Fruit fly (Drosophila melanogaster) ovary, adult (tissue): Measurements from ENCODE around the gene CG5188.

Source experiments
- CG17801 ChIP-seq: fragments of 200-800 bp; optimal IDR thresholded peaks from 2 replicates; lab custom pipeline; 2019; ENCODE audit warnings: missing biosample characterization, mild to moderate bottlenecking, missing genetic modification characterization, moderate library complexity; ENCODE audit not compliant: partially characterized antibody

CG5188 gene

dm6 chr2L:10408122-10408576, 20.5 kb upstream of the CG5188 start, which contains the start of the genes Ip259 and RpS27A:
Ip259 (plus strand) TSS chr2L:10408352.
RpS27A (plus strand) TSS chr2L:10408352.
- TF ChIP-seq CG17801 (GFP tag; lab: Kevin White, UChicago), result peak; percentile 83

- TF ChIP-seq CG17801 (GFP tag; lab: Kevin White, UChicago), result no peak
Measured at dm6 chr2L:10413251-10414127, 15.1 kb upstream of the CG5188 start, which contains the start of the genes CG5355 and Klp31E. CG5355 (minus strand) TSS chr2L:10413463. Klp31E (plus strand) TSS chr2L:10414017.

dm6 chr2L:10418981-10419380, 9.6 kb upstream of the CG5188 start, which contains the start of gene RfC3:
RfC3 (plus strand) TSS chr2L:10419190.
- no peak for TF ChIP-seq CG17801 (GFP tag; lab: Kevin White, UChicago)

dm6 chr2L:10422643-10423606, 5.7 kb upstream of the CG5188 start, which contains the start of the genes pie and Wdfy2:
pie (minus strand) TSS chr2L:10422780.
Wdfy2 (plus strand) TSS chr2L:10423291.
- TF ChIP-seq CG17801 (GFP tag; lab: Kevin White, UChicago), result no peak

dm6 chr2L:10425599-10425998, 3.0 kb upstream of the CG5188 start:
- TF ChIP-seq CG17801 (GFP tag; lab: Kevin White, UChicago), result no peak

dm6 chr2L:10426534-10427048, 2.0 kb upstream of the CG5188 start, which contains the start of the genes SmB and KdelR:
SmB (minus strand) TSS chr2L:10426627.
KdelR (plus strand) TSS chr2L:10426887.
- TF ChIP-seq CG17801 (GFP tag; lab: Kevin White, UChicago), result peak; percentile 79

dm6 chr2L:10430802-10431476, 2.3 kb downstream of the CG5188 start, which contains the start of the genes Bug22 and TfIIB:
Bug22 (minus strand) TSS chr2L:10430918.
TfIIB (plus strand) TSS chr2L:10431338.
- peak; percentile 46 for TF ChIP-seq CG17801 (GFP tag; lab: Kevin White, UChicago)

dm6 chr2L:10435606-10436160, 7.1 kb downstream of the CG5188 start, which contains the start of the genes TBC1D16 and holn1:
TBC1D16 (minus strand) TSS chr2L:10435656.
holn1 (plus strand) TSS chr2L:10435995.
- TF ChIP-seq CG17801 (GFP tag; lab: Kevin White, UChicago), result no peak

- peak; percentile 29 for TF ChIP-seq CG17801 (GFP tag; lab: Kevin White, UChicago)
Measured at dm6 chr2L:10437317-10437716, 8.7 kb downstream of the CG5188 start, which contains the start of gene STUB1. STUB1 (plus strand) TSS chr2L:10437548.

- peak; percentile 31 for TF ChIP-seq CG17801 (GFP tag; lab: Kevin White, UChicago)
Measured at dm6 chr2L:10439174-10439573, 10.5 kb downstream of the CG5188 start, which contains the start of gene Nse4. Nse4 (plus strand) TSS chr2L:10439440.

- TF ChIP-seq CG17801 (GFP tag; lab: Kevin White, UChicago), result no peak
Measured at dm6 chr2L:10442048-10442790, 13.6 kb downstream of the CG5188 start, which contains the start of gene loh. loh (plus strand) TSS chr2L:10442534.

- TF ChIP-seq CG17801 (GFP tag; lab: Kevin White, UChicago), result no peak
Measured at dm6 chr2L:10452296-10452695, 23.7 kb downstream of the CG5188 start, which contains the start of gene ppk10. ppk10 (minus strand) TSS chr2L:10452396.
